Fruit fly (Drosophila melanogaster) whole organism, prepupa: Measurements from ENCODE around the gene CG7691.

Experiments used
- CG16779 ChIP-seq: fragments of 200-800 bp; sonication (Bioruptor generic); optimal IDR thresholded peaks from 3 replicates; lab custom pipeline; 2017; ENCODE audit warnings: missing biosample characterization, mild to moderate bottlenecking, missing genetic modification characterization
- CG3032 ChIP-seq: fragments of 200-800 bp; optimal IDR thresholded peaks from 2 replicates; lab custom pipeline; 2019; ENCODE audit warnings: missing biosample characterization, mild to moderate bottlenecking, missing genetic modification characterization, moderate library complexity
- CG6808 ChIP-seq: fragments of 200-800 bp; sonication (Bioruptor generic); optimal IDR thresholded peaks from 3 replicates; lab custom pipeline; 2017; ENCODE audit warnings: missing biosample characterization, missing genetic modification characterization, mild to moderate bottlenecking, moderate library complexity, missing genetic modification reagents
- CG7368 ChIP-seq: fragments of 200-800 bp; sonication (Bioruptor generic); optimal IDR thresholded peaks from 3 replicates; lab custom pipeline; 2016; ENCODE audit warnings: missing biosample characterization, missing genetic modification characterization
- CG8319 ChIP-seq: fragments of 200-800 bp; sonication (Bioruptor generic); optimal IDR thresholded peaks from 3 replicates; lab custom pipeline; 2016; ENCODE audit warnings: missing biosample characterization, missing genetic modification characterization
- Lpt ChIP-seq: fragments of 200-800 bp; sonication (Bioruptor generic); optimal IDR thresholded peaks from 3 replicates; lab custom pipeline; 2016; ENCODE audit warnings: missing biosample characterization, missing genetic modification characterization
- OdsH ChIP-seq: fragments of 200-800 bp; sonication (Bioruptor generic); optimal IDR thresholded peaks from 3 replicates; lab custom pipeline; 2016; ENCODE audit warnings: missing biosample characterization, missing genetic modification characterization
- achi ChIP-seq: fragments of 200-800 bp; sonication (Bioruptor generic); optimal IDR thresholded peaks from 3 replicates; lab custom pipeline; 2016; ENCODE audit warnings: missing biosample characterization, missing genetic modification characterization
- dac ChIP-seq: fragments of 200-800 bp; sonication (Bioruptor generic); optimal IDR thresholded peaks from 2 replicates; lab custom pipeline; 2017; ENCODE audit warnings: missing biosample characterization, mild to moderate bottlenecking, missing genetic modification characterization
- pdm3 ChIP-seq: fragments of 200-800 bp; sonication (Bioruptor generic); optimal IDR thresholded peaks from 3 replicates; lab custom pipeline; 2016; ENCODE audit warnings: missing biosample characterization, missing genetic modification characterization

DNA sequence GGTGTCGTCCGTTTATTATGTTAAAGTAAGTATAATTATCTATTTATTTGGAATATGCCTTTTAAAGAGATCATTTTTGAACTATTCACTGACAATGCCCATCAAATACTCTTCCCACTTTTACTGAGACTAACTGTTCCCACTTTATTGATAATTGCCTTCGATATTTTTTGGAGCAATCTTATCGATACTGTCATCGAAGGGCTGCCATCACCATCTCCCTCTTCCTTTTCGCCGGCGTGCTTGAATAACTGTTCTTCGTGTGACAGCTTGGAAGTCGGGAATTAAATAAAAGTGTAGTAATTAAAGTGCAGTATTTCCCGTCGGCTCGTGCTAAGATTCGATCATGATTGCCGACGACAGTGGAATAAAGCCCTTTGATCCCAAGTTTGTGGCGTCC lies 31.1 kb downstream of the CG7691 start, which contains the start of gene qin:
- TF ChIP-seq CG8319 (GFP tag; lab: Kevin White, UChicago) (no peak), Lpt (GFP tag; lab: Kevin White, UChicago) (no peak), dac (GFP tag; lab: Kevin White, UChicago) (no peak), CG16779 (tag; lab: Kevin White, UChicago) (no peak), CG7368 (GFP tag; lab: Kevin White, UChicago) (no peak), achi (GFP tag; lab: Kevin White, UChicago) (no peak), CG3032 (tag; lab: Kevin White, UChicago) (no peak), CG6808 (GFP tag; lab: Kevin White, UChicago) (no peak), pdm3 (GFP tag; lab: Kevin White, UChicago) (no peak), OdsH (GFP tag; lab: Kevin White, UChicago) (no peak)
